Fruit fly (Drosophila melanogaster) whole organism, embryonic: Measurements from ENCODE around the gene CG5793.

ENCODE experiments used
- CG10147 ChIP-seq: fragments of 200-800 bp; sonication (Bioruptor generic); optimal IDR thresholded peaks from 2 replicates; lab custom pipeline; 2019; ENCODE audit warnings: missing biosample characterization, mild to moderate bottlenecking, missing genetic modification characterization, moderate library complexity
- CG12744 ChIP-seq: fragments of 200-800 bp; sonication (Bioruptor generic); optimal IDR thresholded peaks from 2 replicates; lab custom pipeline; 2016; ENCODE audit warnings: missing biosample characterization, missing genetic modification characterization
- CG12769 ChIP-seq: fragments of 200-800 bp; sonication (Bioruptor generic); optimal IDR thresholded peaks from 2 replicates; lab custom pipeline; 2019; ENCODE audit warnings: missing biosample characterization, mild to moderate bottlenecking, missing genetic modification characterization, moderate library complexity
- CG13775 ChIP-seq: fragments of 200-800 bp; sonication (Bioruptor generic); optimal IDR thresholded peaks from 3 replicates; lab custom pipeline; 2017; ENCODE audit warnings: missing biosample characterization, mild to moderate bottlenecking, missing genetic modification characterization
- CG14441 ChIP-seq: fragments of 200-800 bp; sonication (Bioruptor generic); IDR thresholded peaks from 2 replicates; pipeline ENCODE4 v1.3.6; 2022; ENCODE audit warnings: missing biosample characterization, missing genetic modification characterization
- CG15269 ChIP-seq: fragments of 200-800 bp; sonication (Bioruptor generic); optimal IDR thresholded peaks from 2 replicates; lab custom pipeline; 2018; ENCODE audit warnings: missing biosample characterization, mild to moderate bottlenecking, missing genetic modification characterization, moderate library complexity
- CG16815 ChIP-seq: fragments of 200-800 bp; sonication (Bioruptor generic); optimal IDR thresholded peaks from 3 replicates; lab custom pipeline; 2017; ENCODE audit warnings: missing biosample characterization, mild to moderate bottlenecking, missing genetic modification characterization
- CG18764 ChIP-seq: fragments of 200-800 bp; sonication (Bioruptor generic); optimal IDR thresholded peaks from 3 replicates; lab custom pipeline; 2016; ENCODE audit warnings: missing biosample characterization, missing genetic modification characterization
- CG2202 ChIP-seq: fragments of 200-800 bp; sonication (Bioruptor generic); optimal IDR thresholded peaks from 2 replicates; lab custom pipeline; 2018; ENCODE audit warnings: missing biosample characterization, mild to moderate bottlenecking, missing genetic modification characterization
- CG31388 ChIP-seq: fragments of 200-800 bp; sonication (Bioruptor generic); optimal IDR thresholded peaks from 2 replicates; lab custom pipeline; 2016; ENCODE audit warnings: missing biosample characterization, missing genetic modification characterization
- CG43689 ChIP-seq: fragments of 200-800 bp; sonication (Bioruptor generic); IDR thresholded peaks from 2 replicates; pipeline ENCODE4 v1.3.6; 2022; ENCODE audit warnings: missing biosample characterization, missing genetic modification characterization
- CG4707 ChIP-seq: fragments of 200-800 bp; sonication (Bioruptor generic); optimal IDR thresholded peaks from 2 replicates; lab custom pipeline; 2018; ENCODE audit warnings: missing biosample characterization, mild to moderate bottlenecking, missing genetic modification characterization, moderate library complexity
- CG6654 ChIP-seq: fragments of 200-800 bp; sonication (Bioruptor generic); optimal IDR thresholded peaks from 2 replicates; lab custom pipeline; 2017; ENCODE audit warnings: missing biosample characterization, mild to moderate bottlenecking, missing genetic modification characterization
- CG8089 ChIP-seq: fragments of 200-800 bp; sonication (Bioruptor generic); optimal IDR thresholded peaks from 3 replicates; lab custom pipeline; 2016; ENCODE audit warnings: missing biosample characterization, missing genetic modification characterization
- Doc2 ChIP-seq: fragments of 200-800 bp; sonication (Bioruptor generic); IDR thresholded peaks from 2 replicates; pipeline ENCODE4 v1.3.6; 2022; ENCODE audit warnings: missing biosample characterization, missing genetic modification characterization
- H2.0 ChIP-seq: fragments of 200-800 bp; sonication (Bioruptor generic); IDR thresholded peaks from 2 replicates; pipeline ENCODE4 v1.3.6; 2022; ENCODE audit warnings: missing biosample characterization, missing genetic modification characterization
- Hr78 ChIP-seq, 2 experiments: fragments of 200-800 bp in 1 of 2; fragments of >200 bp in 1 of 2; sonication (Bioruptor generic) in 1 of 2; optimal IDR thresholded peaks; 2 replicates each; lab custom pipeline; 2017 to 2019; ENCODE audit warnings: missing biosample characterization in 2 of 2, missing genetic modification characterization in 2 of 2, mild to moderate bottlenecking in 1 of 2, moderate library complexity in 1 of 2
- Med ChIP-seq: fragments of 200-800 bp; sonication (Bioruptor generic); peaks from one replicate; lab custom pipeline; 2016; ENCODE audit warnings: missing biosample characterization, missing genetic modification characterization, mild to moderate bottlenecking, inconsistent platforms, moderate library complexity
- NC2α ChIP-seq: fragments of 200-800 bp; sonication (Bioruptor generic); optimal IDR thresholded peaks from 2 replicates; lab custom pipeline; 2016; ENCODE audit warnings: missing biosample characterization, missing genetic modification characterization
- Nf-YC ChIP-seq: fragments of 200-800 bp; optimal IDR thresholded peaks from 3 replicates; lab custom pipeline; 2019; ENCODE audit warnings: missing biosample characterization, mild to moderate bottlenecking, missing genetic modification characterization, moderate library complexity
- Pdp1 ChIP-seq, 2 experiments: fragments of 200-800 bp; sonication (Bioruptor generic); optimal IDR thresholded peaks; 3 replicates each; lab custom pipeline; 2016; ENCODE audit warnings: missing biosample characterization in 2 of 2, missing genetic modification characterization in 2 of 2, mild to moderate bottlenecking in 1 of 2, moderate library complexity in 1 of 2
- Ravus ChIP-seq: fragments of 200-800 bp; sonication (Bioruptor generic); IDR thresholded peaks from 2 replicates; pipeline ENCODE4 v1.3.6; 2022; ENCODE audit warnings: missing biosample characterization, missing genetic modification characterization
- ab ChIP-seq: fragments of 200-800 bp; sonication (Bioruptor generic); optimal IDR thresholded peaks from 2 replicates; lab custom pipeline; 2016; ENCODE audit warnings: missing biosample characterization, missing genetic modification characterization
- br ChIP-seq: fragments of >200 bp; optimal IDR thresholded peaks from 2 replicates; lab custom pipeline; 2017
- corto ChIP-seq: fragments of 200-800 bp; sonication (Bioruptor generic); optimal IDR thresholded peaks from 2 replicates; lab custom pipeline; 2016; ENCODE audit warnings: missing biosample characterization, mild to moderate bottlenecking, missing genetic modification characterization, moderate library complexity
- crol ChIP-seq: fragments of 200-800 bp; sonication (Bioruptor generic); IDR thresholded peaks from 2 replicates; pipeline ENCODE4 v1.3.6; 2022; ENCODE audit warnings: missing biosample characterization, missing genetic modification characterization
- crp ChIP-seq, 2 experiments: fragments of 200-800 bp; sonication (Bioruptor generic); optimal IDR thresholded peaks; 2 replicates in 1 of 2; 3 replicates in 1 of 2; lab custom pipeline; 2017; ENCODE audit warnings: missing biosample characterization in 2 of 2, missing genetic modification characterization in 2 of 2, mild to moderate bottlenecking in 1 of 2, moderate library complexity in 1 of 2
- dimm ChIP-seq: fragments of 200-800 bp; sonication (Bioruptor generic); IDR thresholded peaks from 2 replicates; pipeline ENCODE4 v1.3.6; 2022; ENCODE audit warnings: missing biosample characterization, missing genetic modification characterization
- fu2 ChIP-seq: fragments of 200-800 bp; sonication (Bioruptor generic); optimal IDR thresholded peaks from 2 replicates; lab custom pipeline; 2016; ENCODE audit warnings: missing biosample characterization, missing genetic modification characterization
- gsb-n ChIP-seq: fragments of 200-800 bp; sonication (Bioruptor generic); optimal IDR thresholded peaks from 3 replicates; lab custom pipeline; 2018; ENCODE audit warnings: missing biosample characterization, mild to moderate bottlenecking, missing genetic modification characterization
- ken ChIP-seq: fragments of 200-800 bp; sonication (Bioruptor generic); IDR thresholded peaks from 3 replicates; pipeline ENCODE4 v1.3.6; 2022; ENCODE audit warnings: missing biosample characterization, missing genetic modification characterization
- klu ChIP-seq: fragments of 200-800 bp; sonication (Bioruptor generic); IDR thresholded peaks from 2 replicates; pipeline ENCODE4 v1.3.6; 2022; ENCODE audit warnings: missing biosample characterization, missing genetic modification characterization
- lab ChIP-seq: fragments of 200-800 bp; sonication (Bioruptor generic); optimal IDR thresholded peaks from 3 replicates; lab custom pipeline; 2017; ENCODE audit warnings: missing biosample characterization, missing genetic modification characterization, mild to moderate bottlenecking, moderate library complexity, missing genetic modification reagents
- nom ChIP-seq: fragments of 200-800 bp; sonication (Bioruptor generic); optimal IDR thresholded peaks from 2 replicates; lab custom pipeline; 2017; ENCODE audit warnings: missing biosample characterization, missing genetic modification characterization, mild to moderate bottlenecking, moderate library complexity, missing genetic modification reagents
- pan ChIP-seq, 4 experiments: fragments of >200 bp in 3 of 4; fragments of 200-800 bp in 1 of 4; sonication (Bioruptor generic) in 1 of 4; optimal IDR thresholded peaks in 3 of 4; IDR thresholded peaks in 1 of 4; 2 replicates each; pipeline versions ENCODE4 v1.3.6 to Lab custom; 2017 to 2022; ENCODE audit warnings: missing biosample characterization in 2 of 4, missing genetic modification characterization in 2 of 4, mixed read lengths in 1 of 4
- phol ChIP-seq: fragments of 200-800 bp; sonication (Bioruptor generic); optimal IDR thresholded peaks from 3 replicates; lab custom pipeline; 2018; ENCODE audit warnings: missing biosample characterization, mild to moderate bottlenecking, missing genetic modification characterization, moderate library complexity
- repo ChIP-seq: fragments of 200-800 bp; sonication (Bioruptor generic); optimal IDR thresholded peaks from 2 replicates; lab custom pipeline; 2016; ENCODE audit warnings: missing biosample characterization, missing genetic modification characterization
- sd ChIP-seq: fragments of 200-800 bp; sonication (Bioruptor generic); optimal IDR thresholded peaks from 3 replicates; lab custom pipeline; 2018; ENCODE audit warnings: missing biosample characterization, mild to moderate bottlenecking, missing genetic modification characterization, moderate library complexity
- sens ChIP-seq: fragments of 200-800 bp; sonication (Bioruptor generic); peaks from one replicate; lab custom pipeline; 2016; ENCODE audit warnings: missing biosample characterization, missing genetic modification characterization
- sens-2 ChIP-seq: fragments of 200-800 bp; sonication (Bioruptor generic); IDR thresholded peaks from 2 replicates; pipeline ENCODE4 v1.3.6; 2022; ENCODE audit warnings: missing biosample characterization, missing genetic modification characterization
- sisA ChIP-seq: fragments of 200-800 bp; sonication (Bioruptor generic); IDR thresholded peaks from 2 replicates; pipeline ENCODE4 v1.3.6; 2022; ENCODE audit warnings: missing biosample characterization, missing genetic modification characterization
- vnd ChIP-seq: fragments of 200-800 bp; sonication (Bioruptor generic); IDR thresholded peaks from 3 replicates; pipeline ENCODE4 v1.3.6; 2022; ENCODE audit warnings: missing biosample characterization, missing genetic modification characterization; ENCODE audit not compliant: partially characterized antibody

Gene CG5793

DNA sequence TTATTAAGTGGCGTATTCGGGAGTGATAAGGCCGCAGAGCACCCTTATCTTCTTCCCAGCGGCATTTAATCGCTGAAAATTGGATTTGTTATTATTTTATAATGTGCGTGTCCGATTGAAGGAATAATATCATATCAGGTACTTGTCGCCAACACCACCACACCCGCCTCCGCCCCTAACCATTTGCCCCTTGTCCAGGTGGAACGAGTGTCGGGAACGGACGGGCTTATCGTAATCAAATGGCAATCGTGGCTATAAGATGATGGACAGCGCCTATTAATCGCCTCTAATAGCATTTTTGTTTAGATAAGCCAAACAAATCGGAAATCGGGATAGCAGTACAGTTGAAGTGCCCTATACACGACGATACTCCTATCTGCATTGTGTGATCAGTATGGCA is 49.2 kb upstream of the CG5793 start (continued):
- TF ChIP-seq Hr78 (GFP tag; optimal IDR thresholded peaks at IDR 0.05; lab: Kevin White, UChicago) (no peak), CG15269 (tag; lab: Kevin White, UChicago) (no peak), CG12769 (tag; lab: Kevin White, UChicago) (peak; percentile 94), lab (peak; percentile 11), H2.0 (GFP tag; lab: Robert Waterston, UW) (no peak), NC2α (GFP tag; lab: Kevin White, UChicago) (no peak), sisA (GFP tag; lab: Robert Waterston, UW) (no peak), CG43689 (no peak)

DNA sequence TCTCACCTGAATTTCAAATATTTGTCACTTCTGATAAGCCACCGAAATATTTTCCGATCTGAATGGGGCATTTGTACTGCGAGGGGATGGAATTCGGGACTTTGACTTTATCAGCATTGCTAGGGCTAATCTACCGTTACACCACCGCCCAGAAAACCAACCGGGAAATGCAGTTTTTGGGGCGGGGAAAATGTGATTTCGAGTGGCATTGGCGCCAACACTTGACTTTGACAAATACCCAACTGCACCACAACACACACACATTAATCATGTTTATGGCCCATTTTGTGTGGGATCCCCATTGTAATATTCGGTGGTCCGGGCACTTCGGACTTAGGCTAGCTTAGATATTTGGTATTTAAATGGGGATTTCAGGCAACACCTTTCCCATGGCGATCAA is 48.4 kb upstream of the CG5793 start:
- TF ChIP-seq pan (optimal IDR thresholded peaks at IDR 0.05; lab: Kevin White, UChicago) (no peak), pan (GFP tag; optimal IDR thresholded peaks at IDR 0.05 in 1 of 2, IDR thresholded peaks at IDR 0.05 in 1 of 2) (no peak), CG6654 (GFP tag; lab: Kevin White, UChicago) (no peak), CG12744 (GFP tag; lab: Kevin White, UChicago) (no peak), sens (GFP tag; lab: Kevin White, UChicago) (peak; percentile 40), Pdp1 (GFP tag; optimal IDR thresholded peaks at IDR 0.05; lab: Kevin White, UChicago) (peak in 1 of 2 experiments; percentile 47), CG31388 (GFP tag; lab: Kevin White, UChicago) (no peak), br (no peak), klu (GFP tag; lab: Robert Waterston, UW) (no peak), Med (GFP tag; lab: Kevin White, UChicago) (peak; percentile 43), Nf-YC (tag; lab: Kevin White, UChicago) (no peak), sens-2 (GFP tag; lab: Robert Waterston, UW) (peak; percentile 45; the same call in 1 of the 2 replicates), ken (GFP tag; lab: Robert Waterston, UW) (no peak), corto (GFP tag; lab: Kevin White, UChicago) (no peak), nom (no peak), dimm (GFP tag; lab: Robert Waterston, UW) (no peak), CG8089 (no peak), repo (GFP tag; lab: Kevin White, UChicago) (no peak), CG4707 (GFP tag; lab: Kevin White, UChicago) (no peak), CG10147 (GFP tag; lab: Kevin White, UChicago) (no peak), CG2202 (tag; lab: Kevin White, UChicago) (no peak), fu2 (GFP tag; lab: Kevin White, UChicago) (no peak), ab (GFP tag; lab: Kevin White, UChicago) (no peak), lab (peak; percentile 32), crp (GFP tag; optimal IDR thresholded peaks at IDR 0.05; lab: Kevin White, UChicago) (no peak), vnd (GFP tag; lab: Robert Waterston, UW) (peak; percentile 56), Ravus (GFP tag; lab: Robert Waterston, UW) (no peak), crol (GFP tag; lab: Robert Waterston, UW) (0 out of 2 replicates have a peak, but pooled peaks have one; percentile 21), sd (peak; percentile 60), gsb-n (tag; lab: Kevin White, UChicago) (no peak), CG16815 (GFP tag; lab: Kevin White, UChicago) (no peak), CG14441 (no peak), Doc2 (no peak), CG18764 (GFP tag; lab: Kevin White, UChicago) (no peak), phol (tag; lab: Kevin White, UChicago) (no peak), CG13775 (no peak)
